Worm (Caenorhabditis elegans) whole organism, L1 larva: ENCODE data around the gene Y45F10B.13.

Experiments
- C04F5.9 ChIP-seq: sonication (generic microtip); optimal IDR thresholded peaks from 2 replicates; lab custom pipeline; 2016; ENCODE audit warnings: missing genetic modification characterization, missing compliant biosample characterization
- C16A3.4 ChIP-seq: fragments of 150-350 bp; optimal IDR thresholded peaks from 2 replicates; lab custom pipeline; 2014; ENCODE audit warnings: missing biosample characterization, missing genetic modification characterization
- aha-1 ChIP-seq: fragments of 150-350 bp; optimal IDR thresholded peaks from 2 replicates; lab custom pipeline; 2014; ENCODE audit warnings: missing biosample characterization, missing genetic modification characterization
- alr-1 ChIP-seq: fragments of 200-800 bp; sonication (Bioruptor generic); optimal IDR thresholded peaks from 2 replicates; lab custom pipeline; 2018; ENCODE audit warnings: borderline replicate concordance, mild to moderate bottlenecking, missing genetic modification characterization, missing compliant biosample characterization
- ama-1 ChIP-seq: fragments of 150-350 bp; optimal IDR thresholded peaks from 2 replicates; lab custom pipeline; 2014
- blmp-1 ChIP-seq: fragments of 150-350 bp; optimal IDR thresholded peaks from 2 replicates; lab custom pipeline; 2014; ENCODE audit warnings: missing biosample characterization, missing genetic modification characterization
- ceh-63 ChIP-seq: fragments of 200-800 bp; sonication (Bioruptor generic); optimal IDR thresholded peaks from 2 replicates; lab custom pipeline; 2018; ENCODE audit warnings: mild to moderate bottlenecking, missing genetic modification characterization, missing compliant biosample characterization
- ceh-82 ChIP-seq, 3 experiments: fragments of 150-350 bp in 1 of 3; sonication (generic microtip) in 2 of 3; optimal IDR thresholded peaks; 2 replicates each; lab custom pipeline; 2014 to 2017; ENCODE audit warnings: missing biosample characterization in 3 of 3, missing genetic modification characterization in 3 of 3
- ceh-88 ChIP-seq: fragments of 200-800 bp; sonication (Bioruptor generic); IDR thresholded peaks from 2 replicates; pipeline ENCODE4 v1.3.6; 2022; ENCODE audit warnings: missing genetic modification characterization, missing compliant biosample characterization
- ces-1 ChIP-seq: fragments of 150-350 bp; optimal IDR thresholded peaks from 2 replicates; lab custom pipeline; 2014; ENCODE audit warnings: missing biosample characterization, missing genetic modification reagents, missing genetic modification characterization
- dpl-1 ChIP-seq, 3 experiments: fragments of 150-350 bp in 2 of 3; sonication (generic microtip) in 1 of 3; optimal IDR thresholded peaks; 2 replicates each; lab custom pipeline; 2014 to 2017; ENCODE audit warnings: missing biosample characterization in 3 of 3, missing genetic modification characterization in 3 of 3, missing genetic modification reagents in 3 of 3
- dsc-1 ChIP-seq: sonication (generic microtip); optimal IDR thresholded peaks from 2 replicates; lab custom pipeline; 2016; ENCODE audit warnings: mild to moderate bottlenecking, missing genetic modification characterization, missing compliant biosample characterization
- efl-1 ChIP-seq, 4 experiments: fragments of 150-350 bp; optimal IDR thresholded peaks in 3 of 4; peaks in 1 of 4; 1 replicate in 1 of 4; 2 replicates in 3 of 4; lab custom pipeline; 2014; ENCODE audit warnings: missing biosample characterization in 2 of 4, missing genetic modification characterization in 2 of 4, missing genetic modification reagents in 2 of 4
- egl-13 ChIP-seq: sonication (generic microtip); optimal IDR thresholded peaks from 2 replicates; lab custom pipeline; 2016; ENCODE audit warnings: missing genotype, missing genetic modification reagents, missing genetic modification characterization, missing compliant biosample characterization
- egl-27 ChIP-seq, 2 experiments: fragments of 150-350 bp in 1 of 2; sonication (generic microtip); optimal IDR thresholded peaks; 3 replicates each; lab custom pipeline; 2017 to 2018; ENCODE audit warnings: missing biosample characterization in 2 of 2, missing genetic modification characterization in 2 of 2, missing genetic modification reagents in 2 of 2
- elt-3 ChIP-seq, 6 experiments: fragments of 150-350 bp in 1 of 6; sonication (generic microtip); optimal IDR thresholded peaks; 2 replicates each; lab custom pipeline; 2017 to 2018; ENCODE audit warnings: missing biosample characterization in 6 of 6, missing genetic modification characterization in 6 of 6, inconsistent platforms in 1 of 6
- ets-5 ChIP-seq: fragments of 200-800 bp; sonication (Bioruptor generic); IDR thresholded peaks from 2 replicates; pipeline ENCODE4 v1.3.6; 2022; ENCODE audit warnings: missing genetic modification characterization, missing compliant biosample characterization
- fkh-10 ChIP-seq: sonication (generic microtip); optimal IDR thresholded peaks from 2 replicates; lab custom pipeline; 2017; ENCODE audit warnings: missing biosample characterization, missing genetic modification reagents, missing genetic modification characterization
- fkh-4 ChIP-seq: sonication (generic microtip); optimal IDR thresholded peaks from 2 replicates; lab custom pipeline; 2016; ENCODE audit warnings: missing compliant biosample characterization, missing genetic modification characterization, borderline replicate concordance
- fkh-8 ChIP-seq: sonication (generic microtip); optimal IDR thresholded peaks from 2 replicates; lab custom pipeline; 2016; ENCODE audit warnings: mild to moderate bottlenecking, missing genetic modification characterization, missing compliant biosample characterization
- hlh-17 ChIP-seq: fragments of 200-800 bp; sonication (Bioruptor generic); optimal IDR thresholded peaks from 2 replicates; lab custom pipeline; 2018; ENCODE audit warnings: missing genetic modification characterization, mild to moderate bottlenecking, missing compliant biosample characterization, moderate library complexity, borderline replicate concordance
- hpl-2 ChIP-seq: fragments of 150-350 bp; optimal IDR thresholded peaks from 2 replicates; lab custom pipeline; 2014; ENCODE audit warnings: missing biosample characterization, missing genetic modification reagents, missing genetic modification characterization
- jun-1 ChIP-seq: fragments of 150-350 bp; optimal IDR thresholded peaks from 2 replicates; lab custom pipeline; 2014; ENCODE audit warnings: missing biosample characterization, missing genetic modification reagents, missing genetic modification characterization
- lin-15B ChIP-seq: fragments of 150-350 bp; sonication (generic microtip); optimal IDR thresholded peaks from 3 replicates; lab custom pipeline; 2014; ENCODE audit warnings: missing biosample characterization, missing genetic modification characterization
- lin-35 ChIP-seq, 2 experiments: fragments of 150-350 bp; optimal IDR thresholded peaks; 2 replicates each; lab custom pipeline; 2014; ENCODE audit warnings: missing biosample characterization in 2 of 2, missing genetic modification characterization in 2 of 2, missing genetic modification reagents in 2 of 2
- mab-9 ChIP-seq: fragments of 200-800 bp; sonication (Bioruptor generic); IDR thresholded peaks from 2 replicates; pipeline ENCODE4 v1.3.6; 2022; ENCODE audit warnings: missing genetic modification reagents, missing genetic modification characterization, missing compliant biosample characterization
- mdl-1 ChIP-seq, 2 experiments: fragments of 150-350 bp; optimal IDR thresholded peaks; 2 replicates each; lab custom pipeline; 2014 to 2017; ENCODE audit warnings: missing biosample characterization in 2 of 2, missing genetic modification characterization in 2 of 2, inconsistent platforms in 1 of 2
- mef-2 ChIP-seq: fragments of 150-350 bp; optimal IDR thresholded peaks from 2 replicates; lab custom pipeline; 2014; ENCODE audit warnings: missing biosample characterization, missing genetic modification characterization
- nhr-11 ChIP-seq: fragments of 150-350 bp; optimal IDR thresholded peaks from 2 replicates; lab custom pipeline; 2014; ENCODE audit warnings: missing biosample characterization, missing genetic modification characterization
- nhr-12 ChIP-seq: sonication (generic microtip); optimal IDR thresholded peaks from 2 replicates; lab custom pipeline; 2017; ENCODE audit warnings: missing biosample characterization, missing genetic modification characterization
- nhr-19 ChIP-seq: fragments of 200-800 bp; sonication (Bioruptor generic); conservative IDR thresholded peaks from 2 replicates; pipeline ENCODE4 v1.3.6; 2022; ENCODE audit warnings: missing genetic modification characterization, missing compliant biosample characterization
- nhr-28 ChIP-seq: fragments of 150-350 bp; optimal IDR thresholded peaks from 2 replicates; lab custom pipeline; 2014; ENCODE audit warnings: missing biosample characterization, missing genetic modification characterization
- nhr-47 ChIP-seq: sonication (generic microtip); optimal IDR thresholded peaks from 2 replicates; lab custom pipeline; 2016; ENCODE audit warnings: mild to moderate bottlenecking, missing genetic modification characterization, moderate library complexity, missing compliant biosample characterization
- nhr-76 ChIP-seq: sonication (generic microtip); optimal IDR thresholded peaks from 2 replicates; lab custom pipeline; 2017; ENCODE audit warnings: missing biosample characterization, missing genetic modification characterization
- nhr-84 ChIP-seq: sonication (generic microtip); optimal IDR thresholded peaks from 2 replicates; lab custom pipeline; 2017; ENCODE audit warnings: missing biosample characterization, missing genetic modification characterization
- nhr-85 ChIP-seq: sonication (generic microtip); peaks from one replicate; lab custom pipeline; 2016; ENCODE audit warnings: missing genetic modification characterization, inconsistent platforms, missing compliant biosample characterization
- nhr-90 ChIP-seq: sonication (generic microtip); optimal IDR thresholded peaks from 2 replicates; lab custom pipeline; 2016; ENCODE audit warnings: mild to moderate bottlenecking, missing genetic modification characterization, missing compliant biosample characterization; ENCODE audit not compliant: poor library complexity
- pqm-1 ChIP-seq: sonication (generic microtip); optimal IDR thresholded peaks from 3 replicates; lab custom pipeline; 2017; ENCODE audit warnings: missing biosample characterization, missing genetic modification characterization
- rnt-1 ChIP-seq: sonication (generic microtip); optimal IDR thresholded peaks from 2 replicates; lab custom pipeline; 2016; ENCODE audit warnings: mild to moderate bottlenecking, missing genetic modification characterization, moderate library complexity, missing compliant biosample characterization
- skn-1 ChIP-seq: fragments of 150-350 bp; optimal IDR thresholded peaks from 2 replicates; lab custom pipeline; 2014; ENCODE audit warnings: missing biosample characterization, missing genetic modification characterization
- snpc-4 ChIP-seq: fragments of 150-350 bp; optimal IDR thresholded peaks from 2 replicates; lab custom pipeline; 2014; ENCODE audit warnings: missing biosample characterization, missing genetic modification characterization
- sox-4 ChIP-seq: sonication (generic microtip); optimal IDR thresholded peaks from 2 replicates; lab custom pipeline; 2016; ENCODE audit warnings: missing genetic modification characterization, missing compliant biosample characterization
- sptf-1 ChIP-seq: fragments of 150-350 bp; optimal IDR thresholded peaks from 2 replicates; lab custom pipeline; 2014; ENCODE audit warnings: missing biosample characterization, missing genetic modification characterization
- swsn-7 ChIP-seq: sonication (generic microtip); optimal IDR thresholded peaks from 2 replicates; lab custom pipeline; 2016; ENCODE audit warnings: missing genetic modification characterization, missing compliant biosample characterization
- tbx-2 ChIP-seq: sonication (generic microtip); optimal IDR thresholded peaks from 2 replicates; lab custom pipeline; 2016; ENCODE audit warnings: missing genetic modification characterization, missing compliant biosample characterization
- unc-130 ChIP-seq: fragments of 150-350 bp; optimal IDR thresholded peaks from 2 replicates; lab custom pipeline; 2017; ENCODE audit warnings: missing biosample characterization, missing genetic modification characterization, inconsistent platforms
- unc-62 ChIP-seq: fragments of 150-350 bp; optimal IDR thresholded peaks from 2 replicates; lab custom pipeline; 2014; ENCODE audit warnings: missing biosample characterization, missing genetic modification reagents, missing genetic modification characterization
- unc-98 ChIP-seq: fragments of 200-800 bp; sonication (Bioruptor generic); IDR thresholded peaks from 2 replicates; pipeline ENCODE4 v1.3.6; 2022; ENCODE audit warnings: missing genetic modification characterization, missing compliant biosample characterization
- xbp-1 ChIP-seq: sonication (generic microtip); optimal IDR thresholded peaks from 2 replicates; lab custom pipeline; 2016; ENCODE audit warnings: missing genetic modification characterization, missing compliant biosample characterization
- ztf-11 ChIP-seq, 2 experiments: sonication (generic microtip); optimal IDR thresholded peaks; 2 replicates each; lab custom pipeline; 2016 to 2017; ENCODE audit warnings: missing genetic modification characterization in 2 of 2, missing biosample characterization in 1 of 2, missing compliant biosample characterization in 1 of 2

Y45F10B.13 gene

DNA sequence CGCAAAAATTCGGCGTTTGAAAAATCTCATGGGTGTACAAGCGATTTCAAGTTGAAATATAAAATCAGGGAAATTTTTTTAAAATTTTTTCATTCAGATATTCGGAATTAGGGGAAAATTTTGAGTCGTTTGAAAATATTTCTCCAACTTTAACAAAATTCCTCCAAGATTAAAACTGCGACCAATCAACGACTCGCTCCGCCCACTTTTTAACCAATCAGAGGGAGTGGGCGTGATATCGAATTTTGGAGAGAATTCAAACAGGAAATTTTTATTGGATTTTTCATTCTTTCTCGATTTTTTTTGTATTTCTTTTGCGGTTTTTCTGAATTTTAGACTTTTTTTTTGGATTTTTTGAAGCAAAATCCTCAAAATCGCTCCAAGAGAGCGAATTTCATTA, 36.3 kb downstream of the Y45F10B.13 start:
- TF ChIP-seq mdl-1 (tag; optimal IDR thresholded peaks at IDR 0.05; lab: Kevin White, UChicago) (no peak), ceh-63 (GFP tag; lab: Kevin White, UChicago) (no peak), unc-130 (tag; lab: Kevin White, UChicago) (no peak), unc-62 (GFP tag; lab: Kevin White, UChicago) (no peak), pqm-1 (tag; lab: Kevin White, UChicago) (no peak), lin-35 (GFP tag; optimal IDR thresholded peaks at IDR 0.05; lab: Kevin White, UChicago) (no peak), ces-1 (GFP tag; lab: Kevin White, UChicago) (no peak), snpc-4 (tag; lab: Kevin White, UChicago) (no peak), egl-27 (tag; optimal IDR thresholded peaks at IDR 0.05; lab: Kevin White, UChicago) (no peak), nhr-11 (tag; lab: Kevin White, UChicago) (no peak)

DNA sequence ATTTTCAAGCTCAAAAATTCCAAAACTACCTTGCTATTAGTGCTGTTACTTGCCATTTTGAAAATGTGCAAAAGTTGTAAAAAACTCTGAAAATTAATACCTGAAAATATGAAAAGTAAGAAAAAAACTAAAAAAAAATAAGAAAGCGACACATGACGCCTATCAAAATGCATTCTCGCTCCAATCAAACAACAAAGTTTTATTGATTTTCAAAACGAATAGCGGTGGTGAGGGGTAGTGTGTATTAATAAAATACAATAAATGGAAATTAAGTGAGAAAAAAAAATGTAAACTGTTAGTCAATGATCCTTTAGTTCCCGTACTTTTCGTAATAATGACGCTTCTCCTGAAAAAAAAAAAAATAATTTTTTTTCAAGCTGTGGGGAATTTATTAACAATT, 39.7 kb downstream of the Y45F10B.13 start, which contains the start of gene dcap-2:
dcap-2 (minus strand) TSS at position 86 of the 400 bp plus-strand sequence.
- TF ChIP-seq nhr-84 (tag; lab: Kevin White, UChicago) (no peak), dpl-1 (GFP tag; optimal IDR thresholded peaks at IDR 0.05; lab: Kevin White, UChicago) (peak in 1 of 3 experiments; percentile 21), sox-4 (tag; lab: Kevin White, UChicago) (no peak), lin-15B (tag; lab: Kevin White, UChicago) (no peak), unc-130 (tag; lab: Kevin White, UChicago) (no peak), ama-1 (lab: Kevin White, UChicago) (no peak), ces-1 (GFP tag; lab: Kevin White, UChicago) (no peak), snpc-4 (tag; lab: Kevin White, UChicago) (no peak), ets-5 (GFP tag; lab: Robert Waterston, UW) (no peak), jun-1 (tag; lab: Kevin White, UChicago) (no peak), rnt-1 (no peak), mab-9 (GFP tag; lab: Robert Waterston, UW) (no peak), nhr-90 (no peak), ceh-88 (GFP tag; lab: Robert Waterston, UW) (no peak), sptf-1 (tag; lab: Kevin White, UChicago) (no peak), egl-13 (tag; lab: Kevin White, UChicago) (no peak), nhr-19 (GFP tag; lab: Robert Waterston, UW) (no peak), C04F5.9 (tag; lab: Kevin White, UChicago) (no peak), nhr-85 (no peak), efl-1 (optimal IDR thresholded peaks at IDR 0.05; lab: Kevin White, UChicago) (peak in 1 of 2 experiments; percentile 6), efl-1 (GFP tag; optimal IDR thresholded peaks at IDR 0.05 in 1 of 2; lab: Kevin White, UChicago) (peak in 1 of 2 experiments; percentile 4), tbx-2 (tag; lab: Kevin White, UChicago) (no peak), fkh-10 (GFP tag; lab: Kevin White, UChicago) (no peak), hlh-17 (GFP tag; lab: Kevin White, UChicago) (no peak), C16A3.4 (tag; lab: Kevin White, UChicago) (peak; percentile 5), hpl-2 (GFP tag; lab: Kevin White, UChicago) (no peak), ztf-11 (tag; optimal IDR thresholded peaks at IDR 0.05; lab: Kevin White, UChicago) (no peak), alr-1 (tag; lab: Kevin White, UChicago) (no peak), nhr-47 (tag; lab: Kevin White, UChicago) (no peak), dsc-1 (no peak), fkh-8 (tag; lab: Kevin White, UChicago) (no peak), nhr-11 (tag; lab: Kevin White, UChicago) (no peak), lin-35 (GFP tag; optimal IDR thresholded peaks at IDR 0.05; lab: Kevin White, UChicago) (peak in 1 of 2 experiments; percentile 47), nhr-76 (no peak), mef-2 (no peak), elt-3 (tag; optimal IDR thresholded peaks at IDR 0.05; lab: Kevin White, UChicago) (no peak), fkh-4 (tag; lab: Kevin White, UChicago) (no peak), unc-98 (GFP tag; lab: Robert Waterston, UW) (no peak), ceh-82 (tag; optimal IDR thresholded peaks at IDR 0.05; lab: Kevin White, UChicago) (no peak), swsn-7 (no peak), nhr-12 (tag; lab: Kevin White, UChicago) (no peak), ceh-63 (GFP tag; lab: Kevin White, UChicago) (no peak), xbp-1 (tag; lab: Kevin White, UChicago) (no peak), aha-1 (tag; lab: Kevin White, UChicago) (no peak), skn-1 (no peak), nhr-28 (tag; lab: Kevin White, UChicago) (no peak), blmp-1 (tag; lab: Kevin White, UChicago) (peak; percentile 29)
